Fruit fly (Drosophila melanogaster) whole organism, embryonic: Measurements from ENCODE around the gene CG15543.

Source experiments
- Ada2b ChIP-seq: fragments of 200-800 bp; sonication (Bioruptor generic); IDR thresholded peaks from 2 replicates; pipeline ENCODE4 v1.3.6; 2022; ENCODE audit warnings: missing biosample characterization, missing genetic modification characterization
- B-H2 ChIP-seq: fragments of 200-800 bp; sonication (Bioruptor generic); optimal IDR thresholded peaks from 2 replicates; lab custom pipeline; 2018; ENCODE audit warnings: missing biosample characterization, mild to moderate bottlenecking, missing genetic modification characterization
- CG10565 ChIP-seq: fragments of 200-800 bp; sonication (Bioruptor generic); optimal IDR thresholded peaks from 3 replicates; lab custom pipeline; 2016; ENCODE audit warnings: missing biosample characterization, mild to moderate bottlenecking, missing genetic modification characterization
- CG11504 ChIP-seq: fragments of 200-800 bp; sonication (Bioruptor generic); optimal IDR thresholded peaks from 3 replicates; lab custom pipeline; 2019; ENCODE audit warnings: missing biosample characterization, mild to moderate bottlenecking, missing genetic modification characterization, moderate library complexity
- CG12219 ChIP-seq: fragments of 200-800 bp; sonication (Bioruptor generic); optimal IDR thresholded peaks from 3 replicates; lab custom pipeline; 2018; ENCODE audit warnings: missing biosample characterization, mild to moderate bottlenecking, missing genetic modification characterization
- CG1529 ChIP-seq: fragments of 200-800 bp; sonication (Bioruptor generic); optimal IDR thresholded peaks from 3 replicates; lab custom pipeline; 2018; ENCODE audit warnings: missing biosample characterization, missing genetic modification characterization
- CG1602 ChIP-seq: fragments of 200-800 bp; sonication (Bioruptor generic); optimal IDR thresholded peaks from 3 replicates; lab custom pipeline; 2016; ENCODE audit warnings: missing biosample characterization, missing genetic modification characterization
- CG17328 ChIP-seq: fragments of 200-800 bp; sonication (Bioruptor generic); IDR thresholded peaks from 2 replicates; pipeline ENCODE4 v1.3.6; 2022; ENCODE audit warnings: missing biosample characterization, missing genetic modification characterization
- CG17361 ChIP-seq: fragments of 200-800 bp; sonication (Bioruptor generic); IDR thresholded peaks from 3 replicates; pipeline ENCODE4 v1.3.6; 2022; ENCODE audit warnings: missing biosample characterization, missing genetic modification characterization
- CG1792 ChIP-seq: fragments of 200-800 bp; sonication (Bioruptor generic); optimal IDR thresholded peaks from 2 replicates; lab custom pipeline; 2016; ENCODE audit warnings: missing biosample characterization, missing genetic modification characterization
- CG18619 ChIP-seq: fragments of 200-800 bp; sonication (Bioruptor generic); optimal IDR thresholded peaks from 3 replicates; lab custom pipeline; 2017; ENCODE audit warnings: missing biosample characterization, mild to moderate bottlenecking, missing genetic modification characterization
- CG32532 ChIP-seq: fragments of 200-800 bp; sonication (Bioruptor generic); IDR thresholded peaks from 2 replicates; pipeline ENCODE4 v1.3.6; 2022; ENCODE audit warnings: missing biosample characterization, missing genetic modification characterization
- CG32772 ChIP-seq: fragments of 200-800 bp; sonication (Bioruptor generic); IDR thresholded peaks from 2 replicates; pipeline ENCODE4 v1.3.6; 2022; ENCODE audit warnings: missing biosample characterization, missing genetic modification characterization
- CG4282 ChIP-seq: fragments of 200-800 bp; sonication (Bioruptor generic); optimal IDR thresholded peaks from 2 replicates; lab custom pipeline; 2016; ENCODE audit warnings: missing biosample characterization, missing genetic modification characterization
- CG4360 ChIP-seq: fragments of 200-800 bp; sonication (Bioruptor generic); IDR thresholded peaks from 2 replicates; pipeline ENCODE4 v1.3.6; 2022; ENCODE audit warnings: missing biosample characterization, missing genetic modification characterization
- CG4820 ChIP-seq: fragments of 200-800 bp; sonication (Bioruptor generic); optimal IDR thresholded peaks from 3 replicates; lab custom pipeline; 2016; ENCODE audit warnings: missing biosample characterization, missing genetic modification characterization
- CG6791 ChIP-seq: fragments of 200-800 bp; sonication (Bioruptor generic); IDR thresholded peaks from 3 replicates; pipeline ENCODE4 v1.3.6; 2022; ENCODE audit warnings: missing biosample characterization, missing genetic modification characterization; ENCODE audit not compliant: partially characterized antibody
- CG7271 ChIP-seq: fragments of 200-800 bp; sonication (Bioruptor generic); optimal IDR thresholded peaks from 2 replicates; lab custom pipeline; 2018; ENCODE audit warnings: missing biosample characterization, mild to moderate bottlenecking, missing genetic modification characterization, moderate library complexity
- CG7963 ChIP-seq: fragments of 200-800 bp; sonication (Bioruptor generic); IDR thresholded peaks from 3 replicates; pipeline ENCODE4 v1.3.6; 2022; ENCODE audit warnings: missing biosample characterization, missing genetic modification characterization; ENCODE audit not compliant: partially characterized antibody
- CG8359 ChIP-seq: fragments of 200-800 bp; sonication (Bioruptor generic); optimal IDR thresholded peaks from 2 replicates; lab custom pipeline; 2017; ENCODE audit warnings: missing biosample characterization, mild to moderate bottlenecking, missing genetic modification characterization, borderline replicate concordance
- Chrac-16 ChIP-seq: fragments of 200-800 bp; sonication (Bioruptor generic); optimal IDR thresholded peaks from 3 replicates; lab custom pipeline; 2016; ENCODE audit warnings: missing biosample characterization, missing genetic modification characterization
- D ChIP-seq, 2 experiments: fragments of 200-800 bp in 1 of 2; fragments of >200 bp in 1 of 2; sonication (Bioruptor generic) in 1 of 2; optimal IDR thresholded peaks; 2 replicates in 1 of 2; 3 replicates in 1 of 2; lab custom pipeline; 2017; ENCODE audit warnings: mild to moderate bottlenecking in 1 of 2, missing biosample characterization in 1 of 2, missing genetic modification characterization in 1 of 2, missing genetic modification reagents in 1 of 2
- Dref ChIP-seq: fragments of 200-800 bp; sonication (Bioruptor generic); IDR thresholded peaks from 2 replicates; pipeline ENCODE4 v1.3.6; 2022; ENCODE audit warnings: missing biosample characterization, missing genetic modification characterization
- H15 ChIP-seq: fragments of 200-800 bp; sonication (Bioruptor generic); IDR thresholded peaks from 3 replicates; pipeline ENCODE4 v1.3.6; 2022; ENCODE audit warnings: missing biosample characterization, missing genetic modification characterization
- Hr39 ChIP-seq: fragments of >200 bp; optimal IDR thresholded peaks from 2 replicates; lab custom pipeline; 2017
- Myb ChIP-seq: fragments of 200-800 bp; sonication (Bioruptor generic); optimal IDR thresholded peaks from 2 replicates; lab custom pipeline; 2016; ENCODE audit warnings: missing biosample characterization, missing genetic modification characterization
- NC2β ChIP-seq: fragments of 200-800 bp; sonication (Bioruptor generic); optimal IDR thresholded peaks from 2 replicates; lab custom pipeline; 2016; ENCODE audit warnings: missing biosample characterization, missing genetic modification characterization
- Nf-YA ChIP-seq: fragments of 200-800 bp; sonication (Bioruptor generic); IDR thresholded peaks from 2 replicates; pipeline ENCODE4 v1.3.6; 2022; ENCODE audit warnings: missing biosample characterization, missing genetic modification characterization
- Oli ChIP-seq: fragments of 200-800 bp; sonication (Bioruptor generic); optimal IDR thresholded peaks from 2 replicates; lab custom pipeline; 2018; ENCODE audit warnings: missing biosample characterization, mild to moderate bottlenecking, missing genetic modification characterization, moderate library complexity
- Sry-β ChIP-seq: fragments of 200-800 bp; sonication (Bioruptor generic); optimal IDR thresholded peaks from 2 replicates; lab custom pipeline; 2018; ENCODE audit warnings: missing biosample characterization, mild to moderate bottlenecking, missing genetic modification characterization, moderate library complexity
- bowl ChIP-seq: fragments of 200-800 bp; sonication (Bioruptor generic); IDR thresholded peaks from 2 replicates; pipeline ENCODE4 v1.3.6; 2022; ENCODE audit warnings: missing biosample characterization, missing genetic modification characterization
- cas ChIP-seq: fragments of 200-800 bp; sonication (Bioruptor generic); IDR thresholded peaks from 2 replicates; pipeline ENCODE4 v1.3.6; 2022; ENCODE audit warnings: missing biosample characterization, missing genetic modification characterization
- caup ChIP-seq: fragments of 200-800 bp; sonication (Bioruptor generic); optimal IDR thresholded peaks from 3 replicates; lab custom pipeline; 2017; ENCODE audit warnings: missing biosample characterization, mild to moderate bottlenecking, missing genetic modification characterization, moderate library complexity; ENCODE audit not compliant: severe bottlenecking
- dati ChIP-seq: fragments of 200-800 bp; sonication (Bioruptor generic); IDR thresholded peaks from 2 replicates; pipeline ENCODE4 v1.3.6; 2022; ENCODE audit warnings: missing biosample characterization, missing genetic modification characterization
- fd3F ChIP-seq: fragments of 200-800 bp; sonication (Bioruptor generic); optimal IDR thresholded peaks from 2 replicates; lab custom pipeline; 2018; ENCODE audit warnings: missing biosample characterization, mild to moderate bottlenecking, missing genetic modification characterization, moderate library complexity
- fd64A ChIP-seq: fragments of 200-800 bp; sonication (Bioruptor generic); optimal IDR thresholded peaks from 3 replicates; lab custom pipeline; 2018; ENCODE audit warnings: missing biosample characterization, mild to moderate bottlenecking, missing genetic modification characterization
- ftz-f1 ChIP-seq: fragments of 200-800 bp; sonication (Bioruptor generic); optimal IDR thresholded peaks from 2 replicates; lab custom pipeline; 2016; ENCODE audit warnings: missing biosample characterization, missing genetic modification characterization
- lbe ChIP-seq: fragments of 200-800 bp; sonication (Bioruptor generic); optimal IDR thresholded peaks from 2 replicates; lab custom pipeline; 2016; ENCODE audit warnings: missing biosample characterization, mild to moderate bottlenecking, missing genetic modification characterization
- odd ChIP-seq: fragments of 200-800 bp; sonication (Bioruptor generic); optimal IDR thresholded peaks from 2 replicates; lab custom pipeline; 2017; ENCODE audit warnings: missing biosample characterization, mild to moderate bottlenecking, missing genetic modification characterization
- otp ChIP-seq: fragments of 200-800 bp; sonication (Bioruptor generic); IDR thresholded peaks from 3 replicates; pipeline ENCODE4, ENCODE4 v1.3.6; 2022; ENCODE audit warnings: missing biosample characterization, missing genetic modification characterization
- peb ChIP-seq: fragments of 200-800 bp; sonication (Bioruptor generic); IDR thresholded peaks from 2 replicates; pipeline ENCODE4 v1.3.6; 2022; ENCODE audit warnings: missing biosample characterization, missing genetic modification characterization
- phol ChIP-seq: fragments of 200-800 bp; sonication (Bioruptor generic); optimal IDR thresholded peaks from 3 replicates; lab custom pipeline; 2018; ENCODE audit warnings: missing biosample characterization, mild to moderate bottlenecking, missing genetic modification characterization, moderate library complexity
- pros ChIP-seq: fragments of 200-800 bp; sonication (Bioruptor generic); optimal IDR thresholded peaks from 3 replicates; lab custom pipeline; 2019; ENCODE audit warnings: missing biosample characterization, mild to moderate bottlenecking, missing genetic modification characterization, moderate library complexity
- run ChIP-seq: fragments of 200-800 bp; sonication (Bioruptor generic); optimal IDR thresholded peaks from 3 replicates; lab custom pipeline; 2018; ENCODE audit warnings: missing biosample characterization, mild to moderate bottlenecking, missing genetic modification characterization
- sens-2 ChIP-seq: fragments of 200-800 bp; sonication (Bioruptor generic); IDR thresholded peaks from 2 replicates; pipeline ENCODE4 v1.3.6; 2022; ENCODE audit warnings: missing biosample characterization, missing genetic modification characterization
- slou ChIP-seq: fragments of 200-800 bp; sonication (Bioruptor generic); optimal IDR thresholded peaks from 3 replicates; lab custom pipeline; 2016; ENCODE audit warnings: missing biosample characterization, missing genetic modification characterization
- ssp ChIP-seq: fragments of 200-800 bp; sonication (Bioruptor generic); IDR thresholded peaks from 2 replicates; pipeline ENCODE4 v1.3.6; 2022; ENCODE audit warnings: missing biosample characterization, missing genetic modification characterization
- tup ChIP-seq: fragments of 200-800 bp; sonication (Bioruptor generic); optimal IDR thresholded peaks from 2 replicates; lab custom pipeline; 2016; ENCODE audit warnings: missing biosample characterization, mild to moderate bottlenecking, missing genetic modification characterization, moderate library complexity
- vvl ChIP-seq: fragments of 200-800 bp; sonication (Bioruptor generic); IDR thresholded peaks from 2 replicates; pipeline ENCODE4 v1.3.6; 2022; ENCODE audit warnings: missing biosample characterization, missing genetic modification characterization
- zen2 ChIP-seq: fragments of 200-800 bp; sonication (Bioruptor generic); IDR thresholded peaks from 3 replicates; pipeline ENCODE4 v1.3.6; 2022; ENCODE audit warnings: missing biosample characterization, missing genetic modification characterization; ENCODE audit not compliant: partially characterized antibody

The CG15543 gene

DNA sequence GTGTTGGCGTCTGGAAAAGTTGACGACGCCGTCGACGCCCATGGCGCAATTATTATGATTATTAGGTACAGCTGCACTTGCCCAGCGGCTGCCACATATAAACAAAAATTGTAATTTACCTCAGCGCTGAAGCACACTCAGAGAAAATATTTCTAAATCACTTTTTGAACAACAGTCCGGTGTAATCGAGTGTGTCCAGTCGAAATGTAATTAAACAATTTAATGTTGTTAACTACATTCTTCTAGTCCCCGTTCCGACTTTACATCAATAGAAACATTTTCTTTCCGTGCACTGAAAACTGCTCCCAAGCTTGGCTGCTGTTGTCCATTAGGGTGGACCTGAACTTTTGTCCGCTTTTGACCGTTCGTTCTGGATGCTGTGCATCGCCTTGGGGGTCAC, 13.7 kb upstream of the CG15543 start (continued):
- TF ChIP-seq CG32532 (GFP tag; lab: Robert Waterston, UW) = no peak
- TF ChIP-seq otp (GFP tag; lab: Robert Waterston, UW) = no peak
- no peak for TF ChIP-seq ftz-f1 (GFP tag; lab: Kevin White, UChicago)
- TF ChIP-seq fd64A (GFP tag; lab: Kevin White, UChicago) = no peak
- 0 out of 2 replicates have a peak, but pooled peaks have one; percentile 35 for TF ChIP-seq vvl (GFP tag; lab: Robert Waterston, UW)
- TF ChIP-seq Hr39 = no peak
- no peak for TF ChIP-seq Chrac-16 (GFP tag; lab: Kevin White, UChicago)
- TF ChIP-seq phol (tag; lab: Kevin White, UChicago) = peak; percentile 18
- TF ChIP-seq tup (GFP tag; lab: Kevin White, UChicago) = no peak
- no peak for TF ChIP-seq CG6791 (GFP tag; lab: Robert Waterston, UW)
- no peak for TF ChIP-seq ssp
- TF ChIP-seq D (optimal IDR thresholded peaks at IDR 0.05; lab: Kevin White, UChicago) = no peak
- TF ChIP-seq D (GFP tag; optimal IDR thresholded peaks at IDR 0.05; lab: Kevin White, UChicago) = peak; percentile 7
- no peak for TF ChIP-seq run

DNA sequence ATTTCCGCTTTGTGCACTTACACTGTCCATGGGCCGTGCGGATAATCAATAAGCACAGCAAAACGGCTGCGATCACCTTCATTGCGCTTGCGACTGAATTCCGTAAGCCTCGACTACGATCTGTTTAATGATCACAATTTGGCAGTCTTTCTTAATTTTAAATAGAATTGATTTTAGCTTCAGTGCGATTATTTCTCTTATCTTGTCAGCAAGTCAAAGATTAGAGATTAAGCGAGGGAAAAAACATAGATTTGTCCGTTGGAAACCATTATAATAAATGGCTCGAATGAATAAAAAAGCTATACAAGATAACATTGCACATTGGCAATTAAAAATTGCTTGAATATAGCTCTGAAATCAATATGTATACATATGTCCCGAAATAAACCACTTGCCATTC, 11.6 kb upstream of the CG15543 start, which contains the start of gene CG11313:
Gene CG11313 (minus strand): TSS at position 101 of the 400 bp plus-strand sequence.
- TF ChIP-seq NC2β (GFP tag; lab: Kevin White, UChicago) (no peak), B-H2 (no peak), CG10565 (no peak), fd3F (GFP tag; lab: Kevin White, UChicago) (no peak), slou (no peak), CG7963 (no peak), peb (GFP tag; lab: Robert Waterston, UW) (no peak)

DNA sequence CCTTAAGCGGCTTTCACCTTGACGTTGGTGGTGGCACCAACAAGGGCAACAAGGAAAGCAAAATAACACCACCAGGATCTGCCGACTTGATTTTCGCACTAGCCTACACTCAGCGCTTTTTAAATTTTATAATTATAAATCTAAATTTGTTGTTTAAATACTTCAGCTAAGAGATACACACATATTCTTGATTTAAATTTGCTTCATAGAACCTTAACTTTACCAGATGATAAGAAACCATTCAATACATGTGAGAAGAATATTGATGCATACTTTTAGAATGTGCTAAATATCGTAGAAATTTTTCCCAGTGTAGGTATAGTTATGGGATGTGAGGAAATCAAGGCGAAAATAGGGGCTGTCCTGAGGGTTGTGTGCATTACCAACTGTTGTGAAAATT, 9.6 kb upstream of the CG15543 start:
- TF ChIP-seq lbe (GFP tag; lab: Kevin White, UChicago) (no peak), dati (GFP tag; lab: Robert Waterston, UW) (no peak), CG1792 (GFP tag; lab: Kevin White, UChicago) (no peak), Myb (GFP tag; lab: Kevin White, UChicago) (no peak), odd (no peak), zen2 (GFP tag; lab: Robert Waterston, UW) (no peak), Sry-β (GFP tag; lab: Kevin White, UChicago) (no peak), H15 (GFP tag; lab: Robert Waterston, UW) (no peak), CG4820 (GFP tag; lab: Kevin White, UChicago) (no peak), CG17328 (GFP tag; lab: Robert Waterston, UW) (0 out of 2 replicates have a peak, but pooled peaks have one; percentile 35), CG32772 (GFP tag; lab: Robert Waterston, UW) (no peak), cas (GFP tag; lab: Robert Waterston, UW) (no peak), CG7271 (tag; lab: Kevin White, UChicago) (no peak), CG4360 (GFP tag; lab: Robert Waterston, UW) (no peak), CG12219 (GFP tag; lab: Kevin White, UChicago) (no peak), CG11504 (tag; lab: Kevin White, UChicago) (peak; percentile 56), CG1529 (no peak), sens-2 (no peak), CG18619 (GFP tag; lab: Kevin White, UChicago) (no peak), Dref (no peak), CG1602 (GFP tag; lab: Kevin White, UChicago) (no peak), Ada2b (no peak), Oli (tag; lab: Kevin White, UChicago) (peak; percentile 19), CG17361 (GFP tag; lab: Robert Waterston, UW) (peak; percentile 50; the same call in 2 of the 3 replicates), bowl (GFP tag; lab: Robert Waterston, UW) (no peak), CG4282 (no peak), CG8359 (no peak), pros (GFP tag; lab: Kevin White, UChicago) (peak; percentile 90), caup (GFP tag; lab: Kevin White, UChicago) (no peak), Nf-YA (GFP tag; lab: Robert Waterston, UW) (no peak)
